Fruit fly (Drosophila melanogaster) whole organism, embryonic: ENCODE results near the gene Taf10.

Source experiments
- Antp ChIP-seq: fragments of 200-800 bp; sonication (Bioruptor generic); optimal IDR thresholded peaks from 3 replicates; lab custom pipeline; 2016; ENCODE audit warnings: missing biosample characterization, missing genetic modification characterization
- CG10147 ChIP-seq: fragments of 200-800 bp; sonication (Bioruptor generic); optimal IDR thresholded peaks from 2 replicates; lab custom pipeline; 2019; ENCODE audit warnings: missing biosample characterization, mild to moderate bottlenecking, missing genetic modification characterization, moderate library complexity
- CG10959 ChIP-seq: fragments of 200-800 bp; sonication (Bioruptor generic); IDR thresholded peaks from 2 replicates; pipeline ENCODE4 v1.3.6; 2022; ENCODE audit warnings: missing biosample characterization, missing genetic modification characterization
- CG10979 ChIP-seq: fragments of 200-800 bp; sonication (Bioruptor generic); optimal IDR thresholded peaks from 2 replicates; lab custom pipeline; 2018; ENCODE audit warnings: missing biosample characterization, mild to moderate bottlenecking, missing genetic modification characterization, moderate library complexity
- CG11456 ChIP-seq: fragments of 200-800 bp; sonication (Bioruptor generic); IDR thresholded peaks from 3 replicates; pipeline ENCODE4 v1.3.6; 2022; ENCODE audit warnings: missing biosample characterization, missing genetic modification characterization
- CG12659 ChIP-seq: fragments of 200-800 bp; sonication (Bioruptor generic); optimal IDR thresholded peaks from 3 replicates; lab custom pipeline; 2017; ENCODE audit warnings: mild to moderate bottlenecking, missing biosample characterization, missing genetic modification reagents, missing genetic modification characterization
- CG13287 ChIP-seq: fragments of 200-800 bp; sonication (Bioruptor generic); IDR thresholded peaks from 2 replicates; pipeline ENCODE4 v1.3.6; 2022; ENCODE audit warnings: missing biosample characterization, missing genetic modification characterization; ENCODE audit not compliant: partially characterized antibody
- CG13894 ChIP-seq: fragments of 200-800 bp; sonication (Bioruptor generic); optimal IDR thresholded peaks from 3 replicates; lab custom pipeline; 2018; ENCODE audit warnings: missing biosample characterization, mild to moderate bottlenecking, missing genetic modification characterization, moderate library complexity
- CG15601 ChIP-seq: fragments of 200-800 bp; sonication (Bioruptor generic); optimal IDR thresholded peaks from 3 replicates; lab custom pipeline; 2019; ENCODE audit warnings: missing biosample characterization, mild to moderate bottlenecking, missing genetic modification characterization, moderate library complexity
- CG17359 ChIP-seq: fragments of 200-800 bp; sonication (Bioruptor generic); optimal IDR thresholded peaks from 3 replicates; lab custom pipeline; 2018; ENCODE audit warnings: missing biosample characterization, mild to moderate bottlenecking, missing genetic modification characterization, moderate library complexity
- CG31224 ChIP-seq: fragments of 200-800 bp; sonication (Bioruptor generic); IDR thresholded peaks from 2 replicates; pipeline ENCODE4 v1.3.6; 2022; ENCODE audit warnings: missing biosample characterization, missing genetic modification characterization
- CG3407 ChIP-seq: fragments of 200-800 bp; sonication (Bioruptor generic); optimal IDR thresholded peaks from 2 replicates; lab custom pipeline; 2018; ENCODE audit warnings: missing biosample characterization, mild to moderate bottlenecking, missing genetic modification characterization
- CG5180 ChIP-seq: fragments of 200-800 bp; sonication (Bioruptor generic); optimal IDR thresholded peaks from 3 replicates; lab custom pipeline; 2017; ENCODE audit warnings: missing biosample characterization, missing genetic modification characterization, mild to moderate bottlenecking, moderate library complexity, missing genetic modification reagents
- CG6272 ChIP-seq: fragments of 200-800 bp; sonication (Bioruptor generic); IDR thresholded peaks from 2 replicates; pipeline ENCODE4 v1.3.6; 2022; ENCODE audit warnings: missing biosample characterization, missing genetic modification characterization
- CG7987 ChIP-seq: fragments of 200-800 bp; sonication (Bioruptor generic); optimal IDR thresholded peaks from 2 replicates; lab custom pipeline; 2018; ENCODE audit warnings: missing biosample characterization, mild to moderate bottlenecking, missing genetic modification characterization, moderate library complexity
- CG8089 ChIP-seq: fragments of 200-800 bp; sonication (Bioruptor generic); optimal IDR thresholded peaks from 3 replicates; lab custom pipeline; 2016; ENCODE audit warnings: missing biosample characterization, missing genetic modification characterization
- CG9609 ChIP-seq: fragments of 200-800 bp; sonication (Bioruptor generic); optimal IDR thresholded peaks from 3 replicates; lab custom pipeline; 2016; ENCODE audit warnings: missing biosample characterization, missing genetic modification characterization
- CG9932 ChIP-seq: fragments of 200-800 bp; sonication (Bioruptor generic); IDR thresholded peaks from 2 replicates; pipeline ENCODE4 v1.3.6; 2022; ENCODE audit warnings: missing biosample characterization, missing genetic modification characterization
- Dip2 ChIP-seq: fragments of 200-800 bp; sonication (Bioruptor generic); IDR thresholded peaks from 2 replicates; pipeline ENCODE4 v1.3.6; 2022; ENCODE audit warnings: missing biosample characterization, missing genetic modification characterization
- HmgZ ChIP-seq: fragments of 200-800 bp; sonication (Bioruptor generic); optimal IDR thresholded peaks from 2 replicates; lab custom pipeline; 2018; ENCODE audit warnings: missing biosample characterization, mild to moderate bottlenecking, missing genetic modification characterization
- MBD-R2 ChIP-seq: fragments of 200-800 bp; sonication (Bioruptor generic); IDR thresholded peaks from 2 replicates; pipeline ENCODE4 v1.3.6; 2022; ENCODE audit warnings: missing biosample characterization, missing genetic modification characterization
- Ptx1 ChIP-seq: fragments of 200-800 bp; sonication (Bioruptor generic); IDR thresholded peaks from 2 replicates; pipeline ENCODE4 v1.3.6; 2022; ENCODE audit warnings: missing biosample characterization, missing genetic modification characterization
- Taf1 ChIP-seq: fragments of 200-800 bp; sonication (Bioruptor generic); IDR thresholded peaks from 2 replicates; pipeline ENCODE4 v1.3.6; 2022; ENCODE audit warnings: missing biosample characterization, missing genetic modification characterization
- YL-1 ChIP-seq: fragments of 200-800 bp; sonication (Bioruptor generic); optimal IDR thresholded peaks from 3 replicates; lab custom pipeline; 2017; ENCODE audit warnings: missing biosample characterization, mild to moderate bottlenecking, missing genetic modification characterization
- ase ChIP-seq: fragments of 200-800 bp; sonication (Bioruptor generic); IDR thresholded peaks from 3 replicates; pipeline ENCODE4 v1.3.6; 2022; ENCODE audit warnings: missing biosample characterization, missing genetic modification characterization
- bab2 ChIP-seq: fragments of 200-800 bp; sonication (Bioruptor generic); optimal IDR thresholded peaks from 2 replicates; lab custom pipeline; 2016; ENCODE audit warnings: missing biosample characterization, missing genetic modification characterization
- cas ChIP-seq: fragments of 200-800 bp; sonication (Bioruptor generic); IDR thresholded peaks from 2 replicates; pipeline ENCODE4 v1.3.6; 2022; ENCODE audit warnings: missing biosample characterization, missing genetic modification characterization
- chinmo ChIP-seq: fragments of 200-800 bp; sonication (Bioruptor generic); IDR thresholded peaks from 4 replicates; pipeline ENCODE4 v1.3.6; 2022; ENCODE audit warnings: missing biosample characterization, missing genetic modification characterization; ENCODE audit not compliant: partially characterized antibody
- ems ChIP-seq: fragments of 200-800 bp; sonication (Bioruptor generic); optimal IDR thresholded peaks from 3 replicates; lab custom pipeline; 2016; ENCODE audit warnings: missing biosample characterization, missing genetic modification characterization
- ewg ChIP-seq: fragments of 200-800 bp; sonication (Bioruptor generic); optimal IDR thresholded peaks from 3 replicates; lab custom pipeline; 2017; ENCODE audit warnings: mild to moderate bottlenecking, missing biosample characterization, missing genetic modification reagents, missing genetic modification characterization
- grau ChIP-seq: fragments of 200-800 bp; optimal IDR thresholded peaks from 3 replicates; lab custom pipeline; 2019; ENCODE audit warnings: missing biosample characterization, mild to moderate bottlenecking, missing genetic modification characterization, moderate library complexity
- gro ChIP-seq: fragments of 200-800 bp; sonication (Bioruptor generic); optimal IDR thresholded peaks from 2 replicates; lab custom pipeline; 2016; ENCODE audit warnings: missing biosample characterization, missing genetic modification characterization
- insv ChIP-seq, 2 experiments: fragments of 200-800 bp; sonication (Bioruptor generic); optimal IDR thresholded peaks; 3 replicates each; lab custom pipeline; 2016 to 2018; ENCODE audit warnings: missing biosample characterization in 2 of 2, missing genetic modification characterization in 2 of 2
- lola ChIP-seq, 3 experiments: fragments of >200 bp in 2 of 3; fragments of 200-800 bp in 1 of 3; sonication (Bioruptor generic) in 1 of 3; optimal IDR thresholded peaks; 2 replicates each; lab custom pipeline; 2017 to 2019; ENCODE audit warnings: missing biosample characterization in 3 of 3, missing genetic modification characterization in 3 of 3, mild to moderate bottlenecking in 1 of 3, moderate library complexity in 1 of 3
- mam ChIP-seq: fragments of 200-800 bp; sonication (Bioruptor generic); optimal IDR thresholded peaks from 3 replicates; lab custom pipeline; 2016; ENCODE audit warnings: missing biosample characterization, missing genetic modification characterization
- mirr ChIP-seq: fragments of 200-800 bp; sonication (Bioruptor generic); optimal IDR thresholded peaks from 3 replicates; lab custom pipeline; 2018; ENCODE audit warnings: missing biosample characterization, mild to moderate bottlenecking, missing genetic modification characterization
- mld ChIP-seq: fragments of 200-800 bp; sonication (Bioruptor generic); IDR thresholded peaks from 3 replicates; pipeline ENCODE4 v1.3.6; 2022; ENCODE audit warnings: missing biosample characterization, missing genetic modification characterization; ENCODE audit not compliant: partially characterized antibody
- nom ChIP-seq: fragments of 200-800 bp; sonication (Bioruptor generic); optimal IDR thresholded peaks from 2 replicates; lab custom pipeline; 2017; ENCODE audit warnings: missing biosample characterization, missing genetic modification characterization, mild to moderate bottlenecking, moderate library complexity, missing genetic modification reagents
- pb ChIP-seq: fragments of 200-800 bp; sonication (Bioruptor generic); optimal IDR thresholded peaks from 3 replicates; lab custom pipeline; 2016; ENCODE audit warnings: missing biosample characterization, missing genetic modification characterization
- pfk ChIP-seq: fragments of 200-800 bp; sonication (Bioruptor generic); optimal IDR thresholded peaks from 2 replicates; lab custom pipeline; 2018; ENCODE audit warnings: missing biosample characterization, mild to moderate bottlenecking, missing genetic modification characterization, moderate library complexity
- pum ChIP-seq: fragments of 200-800 bp; sonication (Bioruptor generic); optimal IDR thresholded peaks from 2 replicates; lab custom pipeline; 2016; ENCODE audit warnings: missing biosample characterization, missing genetic modification characterization
- repo ChIP-seq: fragments of 200-800 bp; sonication (Bioruptor generic); optimal IDR thresholded peaks from 2 replicates; lab custom pipeline; 2016; ENCODE audit warnings: missing biosample characterization, missing genetic modification characterization
- seq ChIP-seq: fragments of 200-800 bp; sonication (Bioruptor generic); IDR thresholded peaks from 2 replicates; pipeline ENCODE4 v1.3.6; 2022; ENCODE audit warnings: missing biosample characterization, missing genetic modification characterization
- sqz ChIP-seq: fragments of 200-800 bp; sonication (Bioruptor generic); optimal IDR thresholded peaks from 3 replicates; lab custom pipeline; 2018; ENCODE audit warnings: missing biosample characterization, mild to moderate bottlenecking, missing genetic modification characterization
- trem ChIP-seq: fragments of 200-800 bp; optimal IDR thresholded peaks from 3 replicates; lab custom pipeline; 2019; ENCODE audit warnings: missing biosample characterization, mild to moderate bottlenecking, missing genetic modification characterization, moderate library complexity
- vnd ChIP-seq: fragments of 200-800 bp; sonication (Bioruptor generic); IDR thresholded peaks from 3 replicates; pipeline ENCODE4 v1.3.6; 2022; ENCODE audit warnings: missing biosample characterization, missing genetic modification characterization; ENCODE audit not compliant: partially characterized antibody
- wek ChIP-seq: fragments of 200-800 bp; sonication (Bioruptor generic); optimal IDR thresholded peaks from 3 replicates; lab custom pipeline; 2018; ENCODE audit warnings: missing biosample characterization, mild to moderate bottlenecking, missing genetic modification characterization, moderate library complexity
- yki ChIP-seq: fragments of >200 bp; optimal IDR thresholded peaks from 3 replicates; lab custom pipeline; 2018
- zf30C ChIP-seq: fragments of 200-800 bp; sonication (Bioruptor generic); optimal IDR thresholded peaks from 3 replicates; lab custom pipeline; 2018; ENCODE audit warnings: missing biosample characterization, mild to moderate bottlenecking, missing genetic modification characterization

Taf10 gene

DNA sequence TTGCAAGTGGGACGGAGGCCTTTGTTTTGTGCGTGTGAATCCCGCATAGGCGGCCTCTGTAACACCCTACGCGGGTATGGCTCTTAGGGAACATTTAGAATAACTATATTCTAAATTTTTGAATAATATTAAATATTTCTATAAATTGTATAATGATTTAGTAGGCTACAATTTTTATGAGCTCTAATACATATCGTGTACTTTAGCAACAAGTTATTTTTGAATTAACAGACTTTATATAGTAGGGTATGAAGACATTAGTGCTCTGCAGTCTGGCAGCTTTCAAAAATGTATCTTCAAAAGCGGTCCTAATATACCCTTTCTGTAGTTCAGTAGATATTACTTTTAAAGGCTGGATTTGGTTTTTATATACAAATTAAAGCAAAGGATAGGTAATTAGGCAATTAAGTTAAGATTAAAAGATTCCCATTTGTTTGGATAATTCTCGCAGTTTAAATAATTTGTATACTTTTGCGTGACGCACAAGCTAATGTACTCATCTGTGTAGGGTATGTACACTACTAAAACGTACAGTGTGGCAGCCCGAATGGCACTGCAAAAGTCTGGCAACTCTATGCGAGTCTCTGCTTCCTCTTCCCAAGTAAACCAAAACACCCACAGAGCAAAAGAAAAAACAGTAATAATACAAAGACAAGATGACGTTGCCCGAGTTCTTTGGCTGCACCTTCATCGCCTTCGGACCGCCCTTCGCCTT, 1.9 kb upstream of the Taf10 start, which contains the start of the genes Snx21 and aph-1 (continued):
- TF ChIP-seq CG5180 (GFP tag; lab: Kevin White, UChicago) (peak; percentile 74), CG9609 (GFP tag; lab: Kevin White, UChicago) (peak; percentile 88), CG7987 (GFP tag; lab: Kevin White, UChicago) (peak; percentile 67), ems (GFP tag; lab: Kevin White, UChicago) (peak; percentile 85), CG6272 (peak; percentile 80), YL-1 (GFP tag; lab: Kevin White, UChicago) (peak; percentile 80), zf30C (GFP tag; lab: Kevin White, UChicago) (no peak), sqz (peak; percentile 92), seq (peak; percentile 87), lola (GFP tag; optimal IDR thresholded peaks at IDR 0.05; lab: Kevin White, UChicago) (peak in 1 of 3 experiments; percentile 93), CG17359 (peak; percentile 92), Dip2 (GFP tag; lab: Robert Waterston, UW) (peak; percentile 39; the same call in 1 of the 2 replicates), pfk (GFP tag; lab: Kevin White, UChicago) (peak; percentile 12), mam (peak; percentile 94), yki (lab: Kevin White, UChicago) (peak; percentile 47), vnd (no peak), wek (GFP tag; lab: Kevin White, UChicago) (peak; percentile 40), HmgZ (tag; lab: Kevin White, UChicago) (peak; percentile 85), CG10979 (peak; percentile 91), chinmo (GFP tag; lab: Robert Waterston, UW) (no peak), CG31224 (GFP tag; lab: Robert Waterston, UW) (peak; percentile 80), CG13287 (peak; percentile 28; the same call in 1 of the 2 replicates), CG9932 (GFP tag; lab: Robert Waterston, UW) (peak; percentile 90), CG3407 (peak; percentile 83), nom (GFP tag; lab: Kevin White, UChicago) (peak; percentile 67), mld (GFP tag; lab: Robert Waterston, UW) (no peak), insv (GFP tag; optimal IDR thresholded peaks at IDR 0.05; lab: Kevin White, UChicago) (peak in 1 of 2 experiments; percentile 68), bab2 (GFP tag; lab: Kevin White, UChicago) (peak; percentile 89), MBD-R2 (peak; percentile 84; the same call in 1 of the 2 replicates), mirr (GFP tag; lab: Kevin White, UChicago) (peak; percentile 55), Taf1 (GFP tag; lab: Robert Waterston, UW) (peak; percentile 74), trem (tag; lab: Kevin White, UChicago) (peak; percentile 87), Ptx1 (GFP tag; lab: Robert Waterston, UW) (peak; percentile 94), Antp (peak; percentile 93), pum (peak; percentile 92), CG12659 (peak; percentile 95), grau (tag; lab: Kevin White, UChicago) (peak; percentile 93), gro (GFP tag; lab: Kevin White, UChicago) (peak; percentile 78), repo (GFP tag; lab: Kevin White, UChicago) (peak; percentile 80), CG11456 (GFP tag; lab: Robert Waterston, UW) (peak; percentile 88), ase (peak; percentile 61), pb (GFP tag; lab: Kevin White, UChicago) (peak; percentile 74), CG10147 (peak; percentile 91), CG15601 (tag; lab: Kevin White, UChicago) (peak; percentile 89), ewg (GFP tag; lab: Kevin White, UChicago) (peak; percentile 83), cas (GFP tag; lab: Robert Waterston, UW) (peak; percentile 59; the same call in 1 of the 2 replicates), CG13894 (peak; percentile 92), CG10959 (GFP tag; lab: Robert Waterston, UW) (peak; percentile 81), CG8089 (GFP tag; lab: Kevin White, UChicago) (peak; percentile 81)
